Fruit fly (Drosophila melanogaster): ENCODE results near the gene CG5849.

dm6 chr3R:21726593-21726992, 13.3 kb upstream of the CG5849 start:
- TF ChIP-seq tj (GFP tag; optimal IDR thresholded peaks at IDR 0.05) (no peak), CG14711 (tag; optimal IDR thresholded peaks at IDR 0.05) (no peak), Crg-1 (GFP tag; optimal IDR thresholded peaks at IDR 0.05) (no peak), CG1620 (GFP tag; optimal IDR thresholded peaks at IDR 0.05) (no peak), Hr96 (GFP tag; optimal IDR thresholded peaks at IDR 0.05) (no peak), toe (GFP tag; optimal IDR thresholded peaks at IDR 0.05) (no peak), CG7101 (tag; optimal IDR thresholded peaks at IDR 0.05) (no peak), CG5204 (GFP tag; optimal IDR thresholded peaks at IDR 0.05) (no peak), kay (GFP tag; ENCODE audit: borderline replicate concordance) (no peak), bab1 (GFP tag; optimal IDR thresholded peaks at IDR 0.05) (no peak), ovo (GFP tag; optimal IDR thresholded peaks at IDR 0.05) (no peak), Mnt (GFP tag; optimal IDR thresholded peaks at IDR 0.05) (no peak)

Data from whole organism, adult.